Fruit fly (Drosophila melanogaster): ENCODE measurements around the gene Mur89F.
A peak's percentile ranks its signal among the peaks of the same experiment; 100 is the strongest.

DNA sequence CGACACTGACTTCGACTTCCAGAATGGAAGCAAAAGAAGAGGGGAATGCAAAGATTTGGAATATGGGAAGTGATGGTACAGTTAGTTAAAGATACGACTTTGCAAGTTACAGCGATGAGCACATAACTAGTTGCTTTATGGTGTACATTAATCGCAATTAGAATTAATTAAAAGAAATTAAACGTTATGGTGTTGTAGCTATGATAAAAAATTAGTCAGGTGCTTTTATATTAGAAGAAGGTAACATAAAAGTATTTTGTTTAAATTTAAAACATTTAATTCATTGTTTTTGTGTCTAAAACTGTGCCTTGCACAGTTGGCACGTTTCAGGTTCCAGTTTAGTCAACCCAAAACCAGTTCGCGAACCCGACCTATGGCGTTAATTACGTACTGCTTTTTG, 18.0 kb upstream of the Mur89F start:
- TF ChIP-seq CG12768 (GFP tag; optimal IDR thresholded peaks at IDR 0.05) (no peak), toe (GFP tag; optimal IDR thresholded peaks at IDR 0.05) (no peak), kay (GFP tag; ENCODE audit: borderline replicate concordance) (no peak), Mnt (GFP tag; optimal IDR thresholded peaks at IDR 0.05) (no peak), CG7045 (GFP tag; optimal IDR thresholded peaks at IDR 0.05) (no peak), tj (GFP tag; optimal IDR thresholded peaks at IDR 0.05) (no peak), CG33017 (tag; optimal IDR thresholded peaks at IDR 0.05) (no peak), CG7101 (tag; optimal IDR thresholded peaks at IDR 0.05) (no peak), pad (GFP tag; optimal IDR thresholded peaks at IDR 0.05) (peak; percentile 75), CG1620 (GFP tag; optimal IDR thresholded peaks at IDR 0.05) (no peak), Clk (GFP tag; optimal IDR thresholded peaks at IDR 0.05) (no peak), ovo (GFP tag; optimal IDR thresholded peaks at IDR 0.05) (no peak)
